Fruit fly (Drosophila melanogaster): Measurements from ENCODE around the gene Prosbeta7.

Gene Prosbeta7

DNA sequence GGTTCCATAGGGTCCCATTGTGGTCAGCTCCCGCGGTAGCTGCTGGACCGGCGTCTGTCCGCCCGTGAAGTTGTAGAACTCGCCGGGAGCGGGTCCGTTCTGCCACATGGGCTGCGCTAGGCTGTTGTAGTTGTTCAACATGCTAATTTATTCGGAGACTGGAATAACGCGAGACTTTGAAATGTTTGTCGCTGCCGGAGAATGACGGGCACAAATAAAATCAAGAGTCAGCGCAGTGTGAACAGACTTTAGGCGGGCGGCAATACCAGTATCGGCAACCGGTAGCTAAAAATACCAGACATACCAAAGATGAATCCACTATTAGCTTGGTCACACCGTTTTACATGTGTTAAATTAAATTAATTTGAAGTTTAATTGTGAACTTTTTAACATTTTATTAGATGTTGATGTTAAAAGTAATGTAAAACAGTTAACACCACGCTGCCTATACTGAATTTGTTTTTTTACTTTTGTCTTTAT is at the start of gene Prosbeta7:
Prosbeta7 (minus strand) TSS at position 430 of the 480 bp plus-strand sequence.
- TF ChIP-seq Sin3A (optimal IDR thresholded peaks at IDR 0.05): no peak
- TF ChIP-seq insv (optimal IDR thresholded peaks at IDR 0.05): no peak
- TF ChIP-seq ttk (optimal IDR thresholded peaks at IDR 0.05): no peak
- no peak for TF ChIP-seq psq (optimal IDR thresholded peaks at IDR 0.05)

DNA sequence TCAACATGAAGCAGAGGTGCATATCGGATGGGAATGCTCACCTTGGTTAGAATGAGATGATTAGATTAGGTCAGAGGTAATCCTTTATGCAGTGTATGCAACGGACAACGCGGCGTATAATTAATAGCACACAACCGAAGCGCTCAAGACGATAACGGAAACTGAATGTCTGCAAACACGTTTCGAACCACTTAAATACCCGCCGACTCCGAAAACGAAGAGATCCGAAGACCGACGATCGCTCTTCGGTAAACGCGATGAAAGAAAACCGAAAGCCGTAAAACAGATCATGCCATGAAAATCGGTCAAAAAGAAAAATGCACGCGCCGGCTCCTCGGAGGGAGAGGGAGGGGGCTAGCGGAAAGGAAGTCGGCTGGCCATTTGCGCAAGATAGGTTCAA is 45.8 kb upstream of the Prosbeta7 start, which contains the start of gene CG2663:
CG2663 (minus strand) TSS at position 173 of the 400 bp plus-strand sequence.
- TF ChIP-seq insv (optimal IDR thresholded peaks at IDR 0.05) (no peak), ttk (optimal IDR thresholded peaks at IDR 0.05) (no peak), Sin3A (optimal IDR thresholded peaks at IDR 0.05) (no peak), psq (optimal IDR thresholded peaks at IDR 0.05) (no peak), Myc (optimal IDR thresholded peaks at IDR 0.05) (no peak), h (optimal IDR thresholded peaks at IDR 0.05) (no peak)

DNA sequence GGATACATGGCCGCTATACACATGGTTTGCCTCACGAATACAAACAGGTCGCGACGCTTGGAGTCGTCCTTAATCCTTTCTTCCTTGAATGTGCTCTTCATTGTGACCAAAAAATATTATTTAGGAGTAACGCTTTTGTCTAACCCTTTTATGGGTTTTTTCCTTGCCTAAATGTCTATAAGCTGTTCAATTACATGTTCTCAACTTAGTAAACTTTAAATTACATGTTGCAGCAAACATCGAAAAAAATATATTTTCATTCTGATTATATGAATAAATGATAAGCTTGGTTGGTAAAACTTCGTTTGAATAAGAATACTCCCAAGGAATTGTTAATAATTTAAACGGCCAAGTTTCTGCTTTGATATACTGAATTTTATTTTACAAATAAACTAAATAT is 40.9 kb upstream of the Prosbeta7 start, which contains the start of gene Or83a:
Or83a (minus strand) TSS at position 101 of the 400 bp plus-strand sequence.
- no peak for TF ChIP-seq Sin3A (optimal IDR thresholded peaks at IDR 0.05)
- no peak for TF ChIP-seq Myc (optimal IDR thresholded peaks at IDR 0.05)
- TF ChIP-seq h (optimal IDR thresholded peaks at IDR 0.05): no peak
- TF ChIP-seq psq (optimal IDR thresholded peaks at IDR 0.05): no peak
- TF ChIP-seq insv (optimal IDR thresholded peaks at IDR 0.05): no peak
- no peak for TF ChIP-seq ttk (optimal IDR thresholded peaks at IDR 0.05)

DNA sequence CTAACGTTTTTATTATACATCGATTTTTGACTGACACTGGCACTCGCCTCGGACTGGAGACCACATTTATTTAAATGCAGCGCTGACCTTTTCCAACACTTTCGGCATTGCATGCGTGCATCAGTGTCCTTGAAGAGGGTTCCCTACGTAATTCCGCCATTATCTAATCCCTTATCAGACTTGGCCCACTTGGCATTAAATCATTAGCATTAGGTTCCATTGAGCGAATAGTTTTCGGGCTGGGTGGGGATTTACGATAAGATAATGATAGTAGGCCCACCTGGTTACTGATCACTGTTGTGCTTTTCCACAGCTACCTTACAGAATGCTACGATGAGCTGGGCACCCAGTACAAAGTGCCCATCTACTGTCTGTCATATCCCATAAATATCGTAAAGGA is 37.0 kb upstream of the Prosbeta7 start:
- no peak for TF ChIP-seq psq (optimal IDR thresholded peaks at IDR 0.05)
- no peak for TF ChIP-seq ttk (optimal IDR thresholded peaks at IDR 0.05)
- TF ChIP-seq h (optimal IDR thresholded peaks at IDR 0.05): no peak
- TF ChIP-seq insv (optimal IDR thresholded peaks at IDR 0.05): no peak
- TF ChIP-seq Myc (optimal IDR thresholded peaks at IDR 0.05): no peak
- TF ChIP-seq Sin3A (optimal IDR thresholded peaks at IDR 0.05): no peak

DNA sequence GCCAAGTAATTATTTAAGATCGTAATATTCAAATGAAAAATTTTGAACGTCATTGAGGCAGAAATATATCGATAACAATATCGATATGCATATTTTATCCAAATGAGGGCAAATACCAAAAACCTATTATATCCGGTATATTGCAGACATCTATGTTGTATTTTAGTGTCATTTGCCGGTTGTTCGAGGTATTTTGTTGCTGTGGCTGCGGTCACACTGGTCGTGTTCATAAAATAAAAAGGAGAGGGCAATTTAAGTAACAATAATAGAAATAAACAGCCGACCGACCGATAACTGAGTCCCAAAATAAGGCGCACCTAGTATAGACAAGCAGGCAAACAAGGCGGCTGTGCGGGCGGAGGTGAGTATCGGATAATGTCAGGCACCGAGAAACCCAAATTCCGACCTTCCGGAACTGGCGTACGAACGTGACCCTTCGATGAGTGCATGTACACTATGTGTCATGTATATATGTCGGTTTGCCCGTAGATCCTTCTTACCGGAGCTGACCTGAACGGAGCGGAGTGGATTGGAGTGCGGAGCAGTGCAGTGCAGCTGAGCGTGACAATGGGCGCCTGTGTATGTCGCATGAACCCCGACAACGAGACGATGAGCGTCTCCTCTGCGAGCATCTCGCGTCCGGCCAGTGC is 35.7 kb upstream of the Prosbeta7 start, which contains the start of gene CG1172:
CG1172 (plus strand) TSS at position 181 of the 650 bp plus-strand sequence.
- TF ChIP-seq h (optimal IDR thresholded peaks at IDR 0.05) (no peak), insv (optimal IDR thresholded peaks at IDR 0.05) (no peak), psq (optimal IDR thresholded peaks at IDR 0.05) (no peak), ttk (optimal IDR thresholded peaks at IDR 0.05) (no peak), Sin3A (optimal IDR thresholded peaks at IDR 0.05) (no peak), Myc (optimal IDR thresholded peaks at IDR 0.05) (no peak)

DNA sequence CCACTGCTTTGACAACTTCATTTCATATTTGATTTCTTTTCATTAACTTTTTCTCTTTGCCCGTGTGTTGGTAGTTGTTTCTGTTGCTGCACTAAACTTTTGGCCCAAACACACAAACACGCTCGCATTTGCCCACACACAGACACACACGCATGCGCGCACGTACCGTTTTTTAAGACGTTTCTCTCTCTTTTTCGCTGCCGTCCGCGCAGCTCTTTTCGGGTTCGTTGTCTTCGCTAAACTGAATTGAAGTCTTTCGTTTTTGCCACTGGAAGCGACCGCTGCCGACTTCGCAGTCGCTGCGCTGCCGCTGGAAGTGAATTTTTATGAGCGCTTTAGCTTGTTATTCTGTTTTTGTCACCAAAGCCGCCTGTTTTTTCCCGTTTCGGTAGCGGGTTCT is 34.5 kb upstream of the Prosbeta7 start, which contains the start of gene kkv:
kkv (minus strand) TSS at position 246 of the 400 bp plus-strand sequence.
- TF ChIP-seq insv (optimal IDR thresholded peaks at IDR 0.05) (no peak), h (optimal IDR thresholded peaks at IDR 0.05) (no peak), Myc (optimal IDR thresholded peaks at IDR 0.05) (no peak), ttk (optimal IDR thresholded peaks at IDR 0.05) (no peak), Sin3A (optimal IDR thresholded peaks at IDR 0.05) (no peak), psq (optimal IDR thresholded peaks at IDR 0.05) (no peak)

DNA sequence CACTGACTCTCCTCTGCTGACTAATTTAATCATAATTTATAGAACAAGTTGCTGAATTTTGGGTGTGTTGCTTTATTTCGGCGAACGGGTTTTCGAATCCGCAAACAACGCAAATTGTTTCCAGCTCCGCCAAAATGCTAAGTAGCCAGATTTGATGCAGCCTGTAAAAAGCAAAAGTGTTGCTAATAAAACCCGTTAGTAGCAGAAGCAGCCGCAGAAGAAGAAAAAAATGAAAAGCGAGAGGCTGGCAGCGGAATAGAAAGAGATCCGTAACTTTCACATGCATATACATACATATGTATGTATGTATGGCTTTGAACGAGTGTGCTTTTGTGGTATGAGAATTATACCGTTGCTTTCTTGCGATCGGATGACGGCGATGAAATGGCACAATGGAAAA is 33.9 kb upstream of the Prosbeta7 start:
- no peak for TF ChIP-seq Sin3A (optimal IDR thresholded peaks at IDR 0.05)
- no peak for TF ChIP-seq Myc (optimal IDR thresholded peaks at IDR 0.05)
- no peak for TF ChIP-seq psq (optimal IDR thresholded peaks at IDR 0.05)
- no peak for TF ChIP-seq insv (optimal IDR thresholded peaks at IDR 0.05)
- TF ChIP-seq ttk (optimal IDR thresholded peaks at IDR 0.05): no peak
- TF ChIP-seq h (optimal IDR thresholded peaks at IDR 0.05): no peak

DNA sequence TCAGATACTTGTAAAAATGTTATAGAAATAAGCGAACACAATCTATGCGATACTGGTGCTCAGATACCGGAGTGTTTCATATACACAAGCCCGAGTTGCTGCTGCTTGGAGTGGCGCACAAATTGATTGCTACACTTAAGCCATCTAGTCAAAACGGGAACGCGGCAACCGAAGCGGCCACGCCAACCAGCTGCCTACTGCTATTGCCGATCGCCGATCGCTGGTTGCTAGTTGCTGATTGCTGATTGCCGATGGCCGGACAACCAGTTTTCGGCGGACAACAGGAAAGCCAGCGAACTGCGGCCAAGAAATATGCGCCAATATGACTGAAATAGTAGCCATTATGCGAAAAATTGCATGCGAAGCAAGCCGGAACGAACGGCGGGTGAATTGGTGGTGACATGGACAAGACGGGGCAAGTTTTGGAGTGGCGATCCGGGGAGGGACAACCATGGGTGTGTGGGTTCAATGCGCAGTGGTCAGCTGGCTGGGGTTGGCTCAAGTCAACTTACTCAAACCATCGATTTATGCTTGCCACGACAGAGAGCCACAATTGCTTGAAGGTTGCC is 32.0 kb upstream of the Prosbeta7 start:
- TF ChIP-seq Sin3A (optimal IDR thresholded peaks at IDR 0.05): no peak
- TF ChIP-seq psq (optimal IDR thresholded peaks at IDR 0.05): no peak
- no peak for TF ChIP-seq ttk (optimal IDR thresholded peaks at IDR 0.05)
- TF ChIP-seq h (optimal IDR thresholded peaks at IDR 0.05): no peak
- no peak for TF ChIP-seq insv (optimal IDR thresholded peaks at IDR 0.05)
- no peak for TF ChIP-seq Myc (optimal IDR thresholded peaks at IDR 0.05)

DNA sequence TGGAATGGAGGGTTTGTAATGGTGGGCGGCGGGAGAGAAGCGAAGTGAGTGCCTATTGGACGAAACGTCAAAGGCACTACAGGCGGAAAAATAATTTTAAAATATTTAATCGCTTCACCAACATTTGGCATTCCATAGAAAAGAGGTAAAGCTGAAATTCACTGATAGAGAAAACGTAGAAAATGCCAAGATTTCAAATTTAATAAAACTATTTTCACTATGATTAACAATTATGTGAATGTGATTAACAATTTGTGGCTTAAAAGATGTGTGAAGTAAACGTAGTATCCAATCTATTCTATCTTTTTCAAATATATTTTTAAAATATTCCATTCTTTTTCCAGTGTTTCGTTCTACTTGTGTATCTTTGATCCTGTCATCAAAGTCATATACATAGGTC is 31.3 kb upstream of the Prosbeta7 start:
- no peak for TF ChIP-seq psq (optimal IDR thresholded peaks at IDR 0.05)
- no peak for TF ChIP-seq insv (optimal IDR thresholded peaks at IDR 0.05)
- TF ChIP-seq h (optimal IDR thresholded peaks at IDR 0.05): no peak
- no peak for TF ChIP-seq Myc (optimal IDR thresholded peaks at IDR 0.05)
- no peak for TF ChIP-seq Sin3A (optimal IDR thresholded peaks at IDR 0.05)
- TF ChIP-seq ttk (optimal IDR thresholded peaks at IDR 0.05): no peak

DNA sequence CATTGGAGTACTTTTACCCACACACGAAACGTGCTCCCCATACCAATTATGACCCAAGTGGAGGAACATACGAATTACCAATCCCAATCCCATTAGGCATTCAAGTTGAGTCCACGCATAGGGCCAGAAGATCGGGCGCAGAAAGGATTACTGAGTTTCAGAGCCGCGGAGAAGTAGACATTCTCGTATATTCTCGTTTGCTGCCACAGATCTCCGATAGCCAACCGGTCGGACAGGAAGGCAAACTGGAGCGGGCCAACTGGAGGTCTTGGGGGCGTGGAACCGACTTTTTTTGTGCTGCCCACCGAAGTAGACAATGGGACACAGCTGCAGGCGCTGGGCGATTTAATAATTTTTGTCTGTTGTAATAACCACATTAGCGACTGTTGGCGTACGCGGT is 30.9 kb upstream of the Prosbeta7 start:
- TF ChIP-seq Sin3A (optimal IDR thresholded peaks at IDR 0.05) (no peak), psq (optimal IDR thresholded peaks at IDR 0.05) (no peak), h (optimal IDR thresholded peaks at IDR 0.05) (no peak), insv (optimal IDR thresholded peaks at IDR 0.05) (no peak)

DNA sequence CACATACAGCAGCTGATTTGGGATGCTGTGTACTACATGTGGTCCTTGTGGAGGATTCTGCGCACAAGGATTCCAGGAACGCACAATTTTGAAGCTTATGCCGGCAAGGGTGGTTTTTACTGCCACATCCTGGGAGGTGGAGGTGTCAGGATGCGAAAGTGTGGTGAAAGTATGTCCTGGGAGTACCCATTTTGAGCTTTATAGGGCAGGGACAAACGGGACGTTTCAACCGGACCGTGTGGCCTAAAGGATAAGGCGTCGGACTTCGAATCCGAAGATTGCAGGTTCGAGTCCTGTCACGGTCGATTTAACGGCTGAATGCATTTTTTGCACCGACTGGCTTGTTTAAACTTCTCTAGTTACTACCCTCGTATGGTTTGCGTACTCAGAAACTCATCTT is 29.8 kb upstream of the Prosbeta7 start:
- TF ChIP-seq Sin3A (optimal IDR thresholded peaks at IDR 0.05) (no peak), insv (optimal IDR thresholded peaks at IDR 0.05) (no peak), Myc (optimal IDR thresholded peaks at IDR 0.05) (no peak), ttk (optimal IDR thresholded peaks at IDR 0.05) (no peak), psq (optimal IDR thresholded peaks at IDR 0.05) (no peak), h (optimal IDR thresholded peaks at IDR 0.05) (no peak)

DNA sequence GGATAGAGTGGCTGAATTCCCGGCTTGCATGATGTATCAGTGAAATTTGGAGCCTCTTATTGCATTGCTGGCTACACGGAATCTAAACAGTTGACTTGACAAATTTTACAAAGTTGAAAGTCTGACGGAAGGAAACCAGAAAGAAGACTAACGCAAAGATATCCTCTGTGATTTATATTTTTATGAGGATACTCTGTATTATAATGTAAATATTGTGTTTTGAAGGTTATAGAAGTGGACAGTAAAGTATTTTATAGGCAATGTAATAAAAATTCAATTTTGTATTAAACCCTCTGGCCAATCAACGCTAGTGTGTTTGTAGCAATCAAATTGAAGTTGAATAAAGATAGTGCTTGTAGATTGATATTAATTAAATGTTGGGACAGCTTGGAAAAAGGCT is 29.4 kb upstream of the Prosbeta7 start, which contains the start of gene CG14668:
CG14668 (minus strand) TSS at position 101 of the 400 bp plus-strand sequence.
- TF ChIP-seq ttk (optimal IDR thresholded peaks at IDR 0.05): no peak
- TF ChIP-seq Myc (optimal IDR thresholded peaks at IDR 0.05): no peak
- no peak for TF ChIP-seq Sin3A (optimal IDR thresholded peaks at IDR 0.05)
- no peak for TF ChIP-seq insv (optimal IDR thresholded peaks at IDR 0.05)
- no peak for TF ChIP-seq h (optimal IDR thresholded peaks at IDR 0.05)

All from Kc167 (cell line).